Worm (Caenorhabditis elegans) whole organism, midembryonic: Measurements from ENCODE around the gene R09H10.6.
"Not testable (repeated sequence)": the region's sequence is repeated elsewhere in the genome, so short reads cannot be mapped to it uniquely, and the experiment has no call there.

Experiments
- flt-1 ChIP-seq: fragments of 200-800 bp; sonication (Bioruptor generic); IDR thresholded peaks from 2 replicates; pipeline ENCODE4 v1.3.6; 2022; ENCODE audit warnings: missing genetic modification characterization, missing compliant biosample characterization
- med-1 ChIP-seq: sonication (generic microtip); optimal IDR thresholded peaks from 2 replicates; lab custom pipeline; 2017; ENCODE audit warnings: missing genetic modification characterization, mild to moderate bottlenecking, missing compliant biosample characterization, antibody characterized with exemption, missing genetic modification reagents; ENCODE audit not compliant: insufficient read depth

- not testable (repeated sequence) for TF ChIP-seq flt-1 (GFP tag; lab: Robert Waterston, UW); med-1 (GFP tag; lab: Kevin White, UChicago)
Measured at ce11 chrIV:10654047-10654446, 45.7 kb downstream of the R09H10.6 start, which contains the start of gene glb-19.
